Fruit fly (Drosophila melanogaster) whole organism, embryonic: ENCODE results near the gene Mco4.

Experiments
- ATbp ChIP-seq: fragments of 200-800 bp; sonication (Bioruptor generic); optimal IDR thresholded peaks from 2 replicates; lab custom pipeline; 2017; ENCODE audit warnings: missing biosample characterization, mild to moderate bottlenecking, missing genetic modification characterization, missing genetic modification reagents
- B-H2 ChIP-seq: fragments of 200-800 bp; sonication (Bioruptor generic); optimal IDR thresholded peaks from 2 replicates; lab custom pipeline; 2018; ENCODE audit warnings: missing biosample characterization, mild to moderate bottlenecking, missing genetic modification characterization
- Bgb ChIP-seq: fragments of 200-800 bp; sonication (Bioruptor generic); IDR thresholded peaks from 2 replicates; pipeline ENCODE4 v1.3.6; 2022; ENCODE audit warnings: missing biosample characterization, missing genetic modification characterization; ENCODE audit not compliant: partially characterized antibody
- CG1024 ChIP-seq: fragments of 200-800 bp; sonication (Bioruptor generic); IDR thresholded peaks from 2 replicates; pipeline ENCODE4 v1.3.6; 2022; ENCODE audit warnings: missing biosample characterization, missing genetic modification characterization
- CG10654 ChIP-seq: fragments of 200-800 bp; sonication (Bioruptor generic); optimal IDR thresholded peaks from 2 replicates; lab custom pipeline; 2016; ENCODE audit warnings: missing biosample characterization, missing genetic modification characterization
- CG10959 ChIP-seq: fragments of 200-800 bp; sonication (Bioruptor generic); IDR thresholded peaks from 2 replicates; pipeline ENCODE4 v1.3.6; 2022; ENCODE audit warnings: missing biosample characterization, missing genetic modification characterization
- CG13287 ChIP-seq: fragments of 200-800 bp; sonication (Bioruptor generic); IDR thresholded peaks from 2 replicates; pipeline ENCODE4 v1.3.6; 2022; ENCODE audit warnings: missing biosample characterization, missing genetic modification characterization; ENCODE audit not compliant: partially characterized antibody
- CG14860 ChIP-seq: fragments of 200-800 bp; sonication (Bioruptor generic); IDR thresholded peaks from 3 replicates; pipeline ENCODE4 v1.3.6; 2022; ENCODE audit warnings: missing biosample characterization, missing genetic modification characterization; ENCODE audit not compliant: partially characterized antibody
- CG15514 ChIP-seq: fragments of 200-800 bp; sonication (Bioruptor generic); optimal IDR thresholded peaks from 3 replicates; lab custom pipeline; 2017; ENCODE audit warnings: missing biosample characterization, missing genetic modification characterization, mild to moderate bottlenecking, moderate library complexity, missing genetic modification reagents
- CG16813 ChIP-seq: fragments of 200-800 bp; sonication (Bioruptor generic); IDR thresholded peaks from 3 replicates; pipeline ENCODE4 v1.3.6; 2022; ENCODE audit warnings: missing biosample characterization, missing genetic modification characterization; ENCODE audit not compliant: partially characterized antibody
- CG2116 ChIP-seq: fragments of 200-800 bp; sonication (Bioruptor generic); optimal IDR thresholded peaks from 3 replicates; lab custom pipeline; 2018; ENCODE audit warnings: missing biosample characterization, mild to moderate bottlenecking, missing genetic modification characterization
- CG2129 ChIP-seq: fragments of 200-800 bp; sonication (Bioruptor generic); IDR thresholded peaks from 2 replicates; pipeline ENCODE4 v1.3.6; 2022; ENCODE audit warnings: missing biosample characterization, missing genetic modification characterization; ENCODE audit not compliant: partially characterized antibody
- CG30403 ChIP-seq: fragments of 200-800 bp; sonication (Bioruptor generic); optimal IDR thresholded peaks from 3 replicates; lab custom pipeline; 2016; ENCODE audit warnings: missing biosample characterization, missing genetic modification characterization
- CG3995 ChIP-seq: fragments of 200-800 bp; sonication (Bioruptor generic); optimal IDR thresholded peaks from 3 replicates; lab custom pipeline; 2016; ENCODE audit warnings: missing biosample characterization, missing genetic modification characterization
- CG42726 ChIP-seq: fragments of 200-800 bp; sonication (Bioruptor generic); IDR thresholded peaks from 2 replicates; pipeline ENCODE4 v1.3.6; 2022; ENCODE audit warnings: missing biosample characterization, missing genetic modification characterization; ENCODE audit not compliant: partially characterized antibody
- CG7786 ChIP-seq: fragments of 200-800 bp; sonication (Bioruptor generic); optimal IDR thresholded peaks from 2 replicates; lab custom pipeline; 2016; ENCODE audit warnings: missing biosample characterization, missing genetic modification characterization
- CG7928 ChIP-seq: fragments of 200-800 bp; sonication (Bioruptor generic); optimal IDR thresholded peaks from 2 replicates; lab custom pipeline; 2017; ENCODE audit warnings: missing biosample characterization, mild to moderate bottlenecking, missing genetic modification characterization
- Doc2 ChIP-seq: fragments of 200-800 bp; sonication (Bioruptor generic); IDR thresholded peaks from 2 replicates; pipeline ENCODE4 v1.3.6; 2022; ENCODE audit warnings: missing biosample characterization, missing genetic modification characterization
- Ets97D ChIP-seq: fragments of 200-800 bp; sonication (Bioruptor generic); optimal IDR thresholded peaks from 3 replicates; lab custom pipeline; 2016; ENCODE audit warnings: missing biosample characterization, missing genetic modification characterization
- HLH4C ChIP-seq: fragments of 200-800 bp; sonication (Bioruptor generic); IDR thresholded peaks from 3 replicates; pipeline ENCODE4 v1.3.6; 2022; ENCODE audit warnings: missing biosample characterization, missing genetic modification characterization; ENCODE audit not compliant: partially characterized antibody
- Hsf ChIP-seq: fragments of 200-800 bp; sonication (Bioruptor generic); optimal IDR thresholded peaks from 3 replicates; lab custom pipeline; 2016; ENCODE audit warnings: missing biosample characterization, missing genetic modification characterization
- MBD-R2 ChIP-seq: fragments of 200-800 bp; sonication (Bioruptor generic); IDR thresholded peaks from 2 replicates; pipeline ENCODE4 v1.3.6; 2022; ENCODE audit warnings: missing biosample characterization, missing genetic modification characterization
- Max ChIP-seq: fragments of 200-800 bp; sonication (Bioruptor generic); optimal IDR thresholded peaks from 2 replicates; lab custom pipeline; 2016; ENCODE audit warnings: missing biosample characterization, mild to moderate bottlenecking, missing genetic modification characterization
- Med ChIP-seq: fragments of 200-800 bp; sonication (Bioruptor generic); peaks from one replicate; lab custom pipeline; 2016; ENCODE audit warnings: missing biosample characterization, missing genetic modification characterization, mild to moderate bottlenecking, inconsistent platforms, moderate library complexity
- Myb ChIP-seq: fragments of 200-800 bp; sonication (Bioruptor generic); optimal IDR thresholded peaks from 2 replicates; lab custom pipeline; 2016; ENCODE audit warnings: missing biosample characterization, missing genetic modification characterization
- NC2β ChIP-seq: fragments of 200-800 bp; sonication (Bioruptor generic); optimal IDR thresholded peaks from 2 replicates; lab custom pipeline; 2016; ENCODE audit warnings: missing biosample characterization, missing genetic modification characterization
- Nf-YC ChIP-seq: fragments of 200-800 bp; optimal IDR thresholded peaks from 3 replicates; lab custom pipeline; 2019; ENCODE audit warnings: missing biosample characterization, mild to moderate bottlenecking, missing genetic modification characterization, moderate library complexity
- Opbp ChIP-seq: fragments of 200-800 bp; sonication (Bioruptor generic); IDR thresholded peaks from 3 replicates; pipeline ENCODE4 v1.3.6; 2022; ENCODE audit warnings: missing biosample characterization, missing genetic modification characterization; ENCODE audit not compliant: partially characterized antibody
- Sin3A ChIP-seq: fragments of >200 bp; optimal IDR thresholded peaks from 2 replicates; lab custom pipeline; 2018
- Sry-δ ChIP-seq: fragments of 200-800 bp; sonication (Bioruptor generic); optimal IDR thresholded peaks from 2 replicates; lab custom pipeline; 2016; ENCODE audit warnings: missing biosample characterization, missing genetic modification characterization
- bbx ChIP-seq: fragments of 200-800 bp; sonication (Bioruptor generic); IDR thresholded peaks from 2 replicates; pipeline ENCODE4 v1.3.6; 2022; ENCODE audit warnings: missing biosample characterization, missing genetic modification characterization; ENCODE audit not compliant: partially characterized antibody
- cato ChIP-seq: fragments of 200-800 bp; sonication (Bioruptor generic); optimal IDR thresholded peaks from 2 replicates; lab custom pipeline; 2016; ENCODE audit warnings: missing biosample characterization, missing genetic modification characterization, borderline replicate concordance
- chinmo ChIP-seq: fragments of 200-800 bp; sonication (Bioruptor generic); IDR thresholded peaks from 4 replicates; pipeline ENCODE4 v1.3.6; 2022; ENCODE audit warnings: missing biosample characterization, missing genetic modification characterization; ENCODE audit not compliant: partially characterized antibody
- dmrt11E ChIP-seq: fragments of 200-800 bp; sonication (Bioruptor generic); optimal IDR thresholded peaks from 3 replicates; lab custom pipeline; 2018; ENCODE audit warnings: missing biosample characterization, mild to moderate bottlenecking, missing genetic modification characterization, moderate library complexity
- ems ChIP-seq: fragments of 200-800 bp; sonication (Bioruptor generic); optimal IDR thresholded peaks from 3 replicates; lab custom pipeline; 2016; ENCODE audit warnings: missing biosample characterization, missing genetic modification characterization
- ewg ChIP-seq: fragments of 200-800 bp; sonication (Bioruptor generic); optimal IDR thresholded peaks from 3 replicates; lab custom pipeline; 2017; ENCODE audit warnings: mild to moderate bottlenecking, missing biosample characterization, missing genetic modification reagents, missing genetic modification characterization
- gsb-n ChIP-seq: fragments of 200-800 bp; sonication (Bioruptor generic); optimal IDR thresholded peaks from 3 replicates; lab custom pipeline; 2018; ENCODE audit warnings: missing biosample characterization, mild to moderate bottlenecking, missing genetic modification characterization
- hb ChIP-seq: fragments of 200-800 bp; sonication (Bioruptor generic); IDR thresholded peaks from 3 replicates; pipeline ENCODE4 v1.3.6; 2022; ENCODE audit warnings: missing biosample characterization, missing genetic modification characterization; ENCODE audit not compliant: partially characterized antibody
- insv ChIP-seq, 2 experiments: fragments of 200-800 bp; sonication (Bioruptor generic); optimal IDR thresholded peaks; 3 replicates each; lab custom pipeline; 2016 to 2018; ENCODE audit warnings: missing biosample characterization in 2 of 2, missing genetic modification characterization in 2 of 2
- mld ChIP-seq: fragments of 200-800 bp; sonication (Bioruptor generic); IDR thresholded peaks from 3 replicates; pipeline ENCODE4 v1.3.6; 2022; ENCODE audit warnings: missing biosample characterization, missing genetic modification characterization; ENCODE audit not compliant: partially characterized antibody
- pzg ChIP-seq: fragments of 200-800 bp; sonication (Bioruptor generic); optimal IDR thresholded peaks from 3 replicates; lab custom pipeline; 2018; ENCODE audit warnings: missing biosample characterization, mild to moderate bottlenecking, missing genetic modification characterization, moderate library complexity
- ranshi ChIP-seq: fragments of 200-800 bp; sonication (Bioruptor generic); IDR thresholded peaks from 2 replicates; pipeline ENCODE4 v1.3.6; 2022; ENCODE audit warnings: missing biosample characterization, missing genetic modification characterization
- sens ChIP-seq: fragments of 200-800 bp; sonication (Bioruptor generic); peaks from one replicate; lab custom pipeline; 2016; ENCODE audit warnings: missing biosample characterization, missing genetic modification characterization
- sna ChIP-seq: fragments of 200-800 bp; sonication (Bioruptor generic); IDR thresholded peaks from 2 replicates; pipeline ENCODE4 v1.3.6; 2022; ENCODE audit warnings: missing biosample characterization, missing genetic modification characterization; ENCODE audit not compliant: partially characterized antibody
- stwl ChIP-seq: fragments of 200-800 bp; sonication (Bioruptor generic); optimal IDR thresholded peaks from 3 replicates; lab custom pipeline; 2018; ENCODE audit warnings: missing biosample characterization, mild to moderate bottlenecking, missing genetic modification characterization, moderate library complexity
- tna ChIP-seq: fragments of 200-800 bp; sonication (Bioruptor generic); IDR thresholded peaks from 2 replicates; pipeline ENCODE4 v1.3.6; 2022; ENCODE audit warnings: missing biosample characterization, missing genetic modification characterization; ENCODE audit not compliant: partially characterized antibody
- trem ChIP-seq: fragments of 200-800 bp; optimal IDR thresholded peaks from 3 replicates; lab custom pipeline; 2019; ENCODE audit warnings: missing biosample characterization, mild to moderate bottlenecking, missing genetic modification characterization, moderate library complexity
- zen2 ChIP-seq: fragments of 200-800 bp; sonication (Bioruptor generic); IDR thresholded peaks from 3 replicates; pipeline ENCODE4 v1.3.6; 2022; ENCODE audit warnings: missing biosample characterization, missing genetic modification characterization; ENCODE audit not compliant: partially characterized antibody
- zfh1 ChIP-seq: fragments of 200-800 bp; sonication (Bioruptor generic); IDR thresholded peaks from 3 replicates; pipeline ENCODE4 v1.3.6; 2022; ENCODE audit warnings: missing biosample characterization, missing genetic modification characterization

Gene Mco4

DNA sequence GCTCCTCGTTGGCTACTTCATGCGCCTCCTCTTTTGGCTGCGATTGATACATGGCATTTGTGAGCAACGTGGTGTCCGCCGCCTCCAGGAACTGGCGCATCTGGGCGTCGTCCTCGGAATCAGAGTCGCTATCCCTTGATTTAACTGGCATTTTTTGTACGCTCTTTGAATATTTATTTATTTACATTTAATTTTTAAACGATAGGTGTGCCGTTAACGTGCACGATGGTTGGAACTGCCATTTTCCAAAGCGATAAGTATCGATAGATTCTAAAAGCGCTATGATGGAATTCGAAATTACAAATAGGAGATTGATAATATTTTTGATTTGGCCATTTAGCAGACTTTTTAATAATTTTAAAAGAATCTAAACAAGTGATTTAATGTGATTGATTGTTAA lies 3.5 kb downstream of the Mco4 start, which contains the start of gene CG32554 (continued):
- TF ChIP-seq tna (peak; percentile 85), ewg (no peak), hb (GFP tag; lab: Robert Waterston, UW) (peak; percentile 83), CG16813 (GFP tag; lab: Robert Waterston, UW) (peak; percentile 86), MBD-R2 (GFP tag; lab: Robert Waterston, UW) (peak; percentile 69), CG10654 (no peak), CG1024 (no peak), CG30403 (no peak), CG7786 (no peak), Opbp (GFP tag; lab: Robert Waterston, UW) (peak; percentile 88; the same call in 2 of the 3 replicates), CG10959 (no peak), CG7928 (GFP tag; lab: Kevin White, UChicago) (no peak), chinmo (GFP tag; lab: Robert Waterston, UW) (peak; percentile 83; the same call in 2 of the 4 replicates), HLH4C (GFP tag; lab: Robert Waterston, UW) (peak; percentile 88), dmrt11E (tag; lab: Kevin White, UChicago) (no peak), ems (GFP tag; lab: Kevin White, UChicago) (no peak), zen2 (GFP tag; lab: Robert Waterston, UW) (peak; percentile 91), Doc2 (GFP tag; lab: Robert Waterston, UW) (no peak), Myb (GFP tag; lab: Kevin White, UChicago) (peak; percentile 61), Bgb (GFP tag; lab: Robert Waterston, UW) (peak; percentile 91), ranshi (no peak), Ets97D (GFP tag; lab: Kevin White, UChicago) (peak; percentile 23), CG42726 (GFP tag; lab: Robert Waterston, UW) (peak; percentile 80; the same call in 1 of the 2 replicates), B-H2 (GFP tag; lab: Kevin White, UChicago) (no peak), CG14860 (GFP tag; lab: Robert Waterston, UW) (peak; percentile 81), sens (peak; percentile 55), NC2β (no peak), Hsf (no peak), insv (GFP tag; optimal IDR thresholded peaks at IDR 0.05; lab: Kevin White, UChicago) (no peak), CG2129 (GFP tag; lab: Robert Waterston, UW) (peak; percentile 77), bbx (GFP tag; lab: Robert Waterston, UW) (peak; percentile 91), Nf-YC (tag; lab: Kevin White, UChicago) (no peak), pzg (peak; percentile 48), CG15514 (GFP tag; lab: Kevin White, UChicago) (peak; percentile 48), zfh1 (GFP tag; lab: Robert Waterston, UW) (no peak), gsb-n (tag; lab: Kevin White, UChicago) (no peak), Sry-δ (GFP tag; lab: Kevin White, UChicago) (peak; percentile 64), trem (tag; lab: Kevin White, UChicago) (peak; percentile 95), Max (GFP tag; lab: Kevin White, UChicago) (no peak), sna (peak; percentile 88), CG13287 (GFP tag; lab: Robert Waterston, UW) (peak; percentile 96), Sin3A (peak; percentile 5), cato (GFP tag; lab: Kevin White, UChicago) (no peak), CG3995 (GFP tag; lab: Kevin White, UChicago) (peak; percentile 68), mld (GFP tag; lab: Robert Waterston, UW) (peak; percentile 78; the same call in 2 of the 3 replicates), Med (GFP tag; lab: Kevin White, UChicago) (peak; percentile 59), ATbp (GFP tag; lab: Kevin White, UChicago) (no peak), CG2116 (GFP tag; lab: Kevin White, UChicago) (peak; percentile 47), stwl (peak; percentile 5)
